Fruit fly (Drosophila melanogaster): Measurements from ENCODE around the gene Spase22-23.

Spase22-23 gene

DNA sequence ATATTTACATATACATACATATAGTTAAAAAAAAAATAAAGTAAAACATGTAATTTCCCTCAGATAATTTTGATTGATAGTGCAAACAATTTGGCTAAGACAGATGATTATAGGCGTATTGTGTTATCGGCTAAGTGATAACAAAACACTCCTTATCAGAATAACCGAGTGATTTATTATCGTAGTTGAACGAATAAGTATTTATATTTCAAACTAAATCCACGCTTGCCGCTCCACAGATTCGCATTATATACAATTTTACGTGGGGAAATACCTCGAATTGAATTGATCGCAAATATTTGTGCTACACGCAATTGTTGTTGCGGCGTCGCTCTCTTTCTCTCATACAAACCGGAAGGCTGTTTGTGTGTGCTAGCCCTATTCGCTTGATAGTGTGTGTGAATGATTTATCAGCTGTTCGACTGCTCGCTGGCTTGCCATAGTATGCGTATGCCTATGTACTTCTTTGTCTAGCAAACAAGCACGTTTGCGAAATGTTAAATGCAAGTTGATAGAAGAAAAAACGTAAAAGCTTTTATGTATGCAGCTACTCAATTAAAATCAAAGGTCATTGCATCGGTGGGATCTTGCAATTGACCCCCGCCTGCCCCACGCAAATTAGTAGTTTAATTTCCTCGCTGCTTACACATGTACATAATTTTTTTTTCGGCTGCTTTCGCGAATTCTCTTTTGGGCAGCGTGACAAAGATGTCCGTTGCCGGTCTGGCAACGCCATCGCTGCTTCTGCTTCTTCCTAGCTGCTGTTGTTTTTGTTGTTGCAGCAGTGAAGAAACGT, 3.7 kb upstream of the Spase22-23 start (continued):
- no peak for TF ChIP-seq Ravus (GFP tag; IDR thresholded peaks at IDR 0.05)
- TF ChIP-seq Abd-B (GFP tag; optimal IDR thresholded peaks at IDR 0.05): no peak
- TF ChIP-seq ap (GFP tag; IDR thresholded peaks at IDR 0.05): no peak
- TF ChIP-seq CG9727 (GFP tag; optimal IDR thresholded peaks at IDR 0.05): peak; percentile 33
- TF ChIP-seq CG11695 (GFP tag; IDR thresholded peaks at IDR 0.05): 0 out of 3 replicates have a peak, but pooled peaks have one; percentile 8
- no peak for TF ChIP-seq CG7786 (GFP tag; optimal IDR thresholded peaks at IDR 0.05)
- no peak for TF ChIP-seq ab (GFP tag; optimal IDR thresholded peaks at IDR 0.05)
- TF ChIP-seq cas (GFP tag; IDR thresholded peaks at IDR 0.05): no peak
- no peak for TF ChIP-seq CG4820 (GFP tag; optimal IDR thresholded peaks at IDR 0.05)
- no peak for TF ChIP-seq slbo (GFP tag; IDR thresholded peaks at IDR 0.05)
- TF ChIP-seq pho (GFP tag; optimal IDR thresholded peaks at IDR 0.05): peak; percentile 20
- TF ChIP-seq dpn (GFP tag; optimal IDR thresholded peaks at IDR 0.05): peak in 1 of 2 experiments; percentile 26
- peak; percentile 5 for TF ChIP-seq Hsf (GFP tag; optimal IDR thresholded peaks at IDR 0.05)
- peak; percentile 85 for TF ChIP-seq sens (GFP tag)
- peak; percentile 0 for TF ChIP-seq nom (GFP tag; optimal IDR thresholded peaks at IDR 0.05)
- TF ChIP-seq CG9817 (tag; optimal IDR thresholded peaks at IDR 0.05): peak; percentile 8
- peak; percentile 20 for TF ChIP-seq CG13775 (GFP tag; optimal IDR thresholded peaks at IDR 0.05)
- TF ChIP-seq CG14710 (tag; optimal IDR thresholded peaks at IDR 0.05): peak; percentile 11
- no peak; the same call in 1 of the 2 replicates for TF ChIP-seq amos (GFP tag; IDR thresholded peaks at IDR 0.05; ENCODE audit: partially characterized antibody)
- no peak for TF ChIP-seq Poxn (GFP tag; IDR thresholded peaks at IDR 0.05)
- TF ChIP-seq pb (GFP tag; optimal IDR thresholded peaks at IDR 0.05): no peak
- TF ChIP-seq sob (GFP tag; IDR thresholded peaks at IDR 0.05): no peak
- no peak for TF ChIP-seq CG18476 (GFP tag; optimal IDR thresholded peaks at IDR 0.05)
- TF ChIP-seq CG6765 (GFP tag; optimal IDR thresholded peaks at IDR 0.05): peak; percentile 18
- TF ChIP-seq CG34376 (GFP tag; optimal IDR thresholded peaks at IDR 0.05): peak; percentile 14
- TF ChIP-seq Med (GFP tag): peak; percentile 78
- no peak for TF ChIP-seq insv (GFP tag; optimal IDR thresholded peaks at IDR 0.05)
- TF ChIP-seq CG32772 (GFP tag; IDR thresholded peaks at IDR 0.05): peak; percentile 38; the same call in 1 of the 2 replicates
- no peak for TF ChIP-seq Mad (GFP tag; optimal IDR thresholded peaks at IDR 0.05)
- peak; percentile 15 for TF ChIP-seq Max (GFP tag; optimal IDR thresholded peaks at IDR 0.05)
- TF ChIP-seq phol (tag; optimal IDR thresholded peaks at IDR 0.05): peak; percentile 53
- 0 out of 3 replicates have a peak, but pooled peaks have one; percentile 27 for TF ChIP-seq Opbp (GFP tag; IDR thresholded peaks at IDR 0.05; ENCODE audit: partially characterized antibody)
- TF ChIP-seq NfI (GFP tag; optimal IDR thresholded peaks at IDR 0.05): no peak
- TF ChIP-seq slp2 (GFP tag; optimal IDR thresholded peaks at IDR 0.05): peak; percentile 8
- TF ChIP-seq Xbp1 (GFP tag; optimal IDR thresholded peaks at IDR 0.05): no peak
- TF ChIP-seq CG18619 (GFP tag; optimal IDR thresholded peaks at IDR 0.05): no peak
- TF ChIP-seq jumu (GFP tag; optimal IDR thresholded peaks at IDR 0.05): peak; percentile 12
- TF ChIP-seq Dfd (GFP tag; optimal IDR thresholded peaks at IDR 0.05): no peak

DNA sequence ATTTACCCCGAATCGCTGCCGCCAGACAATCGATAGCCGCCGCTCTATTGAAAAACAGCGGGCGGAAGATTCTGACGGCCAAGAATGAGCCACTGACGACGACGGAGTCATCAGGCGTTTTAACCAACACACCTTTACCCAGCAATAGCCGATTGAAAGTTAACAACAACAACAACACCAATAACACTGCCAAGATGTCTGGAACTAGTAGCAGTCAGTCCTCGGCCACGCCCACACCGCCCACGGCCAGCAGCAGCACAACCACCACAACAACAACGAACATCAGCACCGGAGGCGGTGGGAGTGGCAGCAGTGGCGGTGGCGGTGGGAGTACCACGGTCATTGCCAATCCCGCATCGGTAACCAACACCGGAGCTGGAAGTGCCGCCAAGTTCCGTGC, 2.1 kb upstream of the Spase22-23 start:
- TF ChIP-seq Dfd (GFP tag; optimal IDR thresholded peaks at IDR 0.05) (peak in 1 of 2 experiments; percentile 57), CG4360 (GFP tag; IDR thresholded peaks at IDR 0.05) (peak; percentile 49), Nf-YA (GFP tag; IDR thresholded peaks at IDR 0.05) (no peak), prd (optimal IDR thresholded peaks at IDR 0.05) (no peak), prd (GFP tag; IDR thresholded peaks at IDR 0.05) (0 out of 3 replicates have a peak, but pooled peaks have one; percentile 3)
